Worm (Caenorhabditis elegans) whole organism, L3 larva: ENCODE measurements around the gene srn-1.

Experiments used
- R02D3.7 ChIP-seq: fragments of 150-350 bp; optimal IDR thresholded peaks from 2 replicates; lab custom pipeline; 2014; ENCODE audit warnings: missing biosample characterization, missing genetic modification characterization
- ZK546.5 ChIP-seq: sonication (generic microtip); optimal IDR thresholded peaks from 2 replicates; lab custom pipeline; 2017; ENCODE audit warnings: missing biosample characterization, missing genetic modification characterization
- aly-2 ChIP-seq: fragments of 150-350 bp; optimal IDR thresholded peaks from 2 replicates; lab custom pipeline; 2014; ENCODE audit warnings: missing biosample characterization, missing genetic modification characterization
- ama-1 ChIP-seq: fragments of 150-350 bp; optimal IDR thresholded peaks from 2 replicates; lab custom pipeline; 2018
- ceh-16 ChIP-seq: sonication (generic microtip); optimal IDR thresholded peaks from 2 replicates; lab custom pipeline; 2017; ENCODE audit warnings: missing biosample characterization, missing genetic modification characterization
- ceh-28 ChIP-seq: fragments of 150-350 bp; optimal IDR thresholded peaks from 2 replicates; lab custom pipeline; 2014; ENCODE audit warnings: missing biosample characterization, missing genetic modification reagents, missing genetic modification characterization
- ceh-82 ChIP-seq: fragments of 150-350 bp; optimal IDR thresholded peaks from 2 replicates; lab custom pipeline; 2014; ENCODE audit warnings: missing biosample characterization, missing genetic modification characterization
- ceh-9 ChIP-seq: sonication (generic microtip); optimal IDR thresholded peaks from 2 replicates; lab custom pipeline; 2018; ENCODE audit warnings: missing biosample characterization, missing genetic modification characterization
- daf-12 ChIP-seq: fragments of 150-350 bp; optimal IDR thresholded peaks from 2 replicates; lab custom pipeline; 2014; ENCODE audit warnings: missing biosample characterization, missing genetic modification reagents, missing genetic modification characterization
- egl-27 ChIP-seq: sonication (generic microtip); optimal IDR thresholded peaks from 4 replicates; lab custom pipeline; 2017; ENCODE audit warnings: missing biosample characterization, missing genetic modification reagents, missing genetic modification characterization
- egl-5 ChIP-seq: fragments of 150-350 bp; optimal IDR thresholded peaks from 2 replicates; lab custom pipeline; 2017; ENCODE audit warnings: missing biosample characterization, missing genetic modification reagents, missing genetic modification characterization, inconsistent platforms
- elt-1 ChIP-seq: fragments of 150-350 bp; optimal IDR thresholded peaks from 2 replicates; lab custom pipeline; 2014; ENCODE audit warnings: missing biosample characterization, missing genetic modification characterization
- elt-2 ChIP-seq: sonication (generic microtip); optimal IDR thresholded peaks from 2 replicates; lab custom pipeline; 2016; ENCODE audit warnings: missing genetic modification reagents, mild to moderate bottlenecking, missing genetic modification characterization, missing compliant biosample characterization
- elt-3 ChIP-seq, 3 experiments: fragments of 150-350 bp in 1 of 3; sonication (generic microtip) in 2 of 3; optimal IDR thresholded peaks; 2 replicates in 2 of 3; 4 replicates in 1 of 3; lab custom pipeline; 2014 to 2017; ENCODE audit warnings: missing biosample characterization in 3 of 3, missing genetic modification characterization in 3 of 3
- eor-1 ChIP-seq, 2 experiments: fragments of 150-350 bp; optimal IDR thresholded peaks; 2 replicates each; lab custom pipeline; 2014 to 2018; ENCODE audit warnings: missing biosample characterization in 2 of 2, missing genetic modification characterization in 2 of 2
- fkh-10 ChIP-seq: sonication (generic microtip); optimal IDR thresholded peaks from 2 replicates; lab custom pipeline; 2017; ENCODE audit warnings: missing biosample characterization, missing genetic modification reagents, missing genetic modification characterization
- fkh-2 ChIP-seq: fragments of 150-350 bp; optimal IDR thresholded peaks from 2 replicates; lab custom pipeline; 2014; ENCODE audit warnings: missing biosample characterization, missing genetic modification reagents, missing genetic modification characterization
- fos-1 ChIP-seq: fragments of 150-350 bp; optimal IDR thresholded peaks from 2 replicates; lab custom pipeline; 2014; ENCODE audit warnings: missing biosample characterization, missing genetic modification characterization
- hmg-11 ChIP-seq: sonication (generic microtip); optimal IDR thresholded peaks from 2 replicates; lab custom pipeline; 2016; ENCODE audit warnings: missing genetic modification characterization, missing compliant biosample characterization
- jun-1 ChIP-seq: fragments of 150-350 bp; optimal IDR thresholded peaks from 2 replicates; lab custom pipeline; 2014; ENCODE audit warnings: missing biosample characterization, missing genetic modification reagents, missing genetic modification characterization
- lin-15B ChIP-seq: fragments of 150-350 bp; optimal IDR thresholded peaks from 2 replicates; lab custom pipeline; 2014; ENCODE audit warnings: missing biosample characterization, missing genetic modification characterization
- lin-39 ChIP-seq: fragments of 150-350 bp; optimal IDR thresholded peaks from 2 replicates; lab custom pipeline; 2018; ENCODE audit warnings: missing biosample characterization, missing genetic modification reagents, missing genetic modification characterization
- lsy-12 ChIP-seq: sonication (generic microtip); optimal IDR thresholded peaks from 2 replicates; lab custom pipeline; 2016; ENCODE audit warnings: mild to moderate bottlenecking, missing genetic modification characterization, missing compliant biosample characterization
- mdl-1 ChIP-seq: fragments of 150-350 bp; optimal IDR thresholded peaks from 2 replicates; lab custom pipeline; 2014; ENCODE audit warnings: missing biosample characterization, missing genetic modification characterization
- mml-1 ChIP-seq: fragments of 150-350 bp; sonication (generic microtip); optimal IDR thresholded peaks from 3 replicates; lab custom pipeline; 2014; ENCODE audit warnings: missing biosample characterization, missing genetic modification characterization
- nfya-1 ChIP-seq: sonication (generic microtip); optimal IDR thresholded peaks from 2 replicates; lab custom pipeline; 2017; ENCODE audit warnings: missing genetic modification characterization, mild to moderate bottlenecking, missing compliant biosample characterization, antibody characterized with exemption, moderate library complexity; ENCODE audit not compliant: insufficient read depth
- nhr-11 ChIP-seq: fragments of 150-350 bp; optimal IDR thresholded peaks from 2 replicates; lab custom pipeline; 2014; ENCODE audit warnings: missing biosample characterization, missing genetic modification characterization
- nhr-12 ChIP-seq: fragments of 150-350 bp; optimal IDR thresholded peaks from 2 replicates; lab custom pipeline; 2014; ENCODE audit warnings: missing biosample characterization, missing genetic modification characterization
- nhr-23 ChIP-seq: fragments of 150-350 bp; optimal IDR thresholded peaks from 2 replicates; lab custom pipeline; 2014; ENCODE audit warnings: missing biosample characterization, missing genetic modification reagents, missing genetic modification characterization
- nhr-237 ChIP-seq: fragments of 150-350 bp; optimal IDR thresholded peaks from 2 replicates; lab custom pipeline; 2014; ENCODE audit warnings: missing biosample characterization, missing genetic modification characterization
- nhr-25 ChIP-seq: sonication (generic microtip); optimal IDR thresholded peaks from 2 replicates; lab custom pipeline; 2017; ENCODE audit warnings: missing biosample characterization, missing genetic modification characterization
- nhr-28 ChIP-seq: fragments of 150-350 bp; optimal IDR thresholded peaks from 2 replicates; lab custom pipeline; 2014; ENCODE audit warnings: missing biosample characterization, missing genetic modification characterization
- nhr-43 ChIP-seq: sonication (generic microtip); optimal IDR thresholded peaks from 2 replicates; lab custom pipeline; 2016; ENCODE audit warnings: mild to moderate bottlenecking, missing genetic modification characterization, missing compliant biosample characterization; ENCODE audit not compliant: poor library complexity, severe bottlenecking
- nhr-67 ChIP-seq: fragments of 150-350 bp; optimal IDR thresholded peaks from 2 replicates; lab custom pipeline; 2014; ENCODE audit warnings: missing biosample characterization, missing genetic modification characterization
- nhr-76 ChIP-seq: fragments of 150-350 bp; sonication (generic microtip); optimal IDR thresholded peaks from 5 replicates; lab custom pipeline; 2014; ENCODE audit warnings: missing biosample characterization, missing genetic modification characterization
- nhr-77 ChIP-seq: fragments of 150-350 bp; optimal IDR thresholded peaks from 2 replicates; lab custom pipeline; 2014; ENCODE audit warnings: missing biosample characterization, missing genetic modification characterization
- pha-4 ChIP-seq: fragments of 150-350 bp; optimal IDR thresholded peaks from 2 replicates; lab custom pipeline; 2014; ENCODE audit warnings: missing biosample characterization, missing genetic modification reagents, missing genetic modification characterization
- pqm-1 ChIP-seq: fragments of 150-350 bp; optimal IDR thresholded peaks from 2 replicates; lab custom pipeline; 2017; ENCODE audit warnings: missing biosample characterization, missing genetic modification characterization, inconsistent platforms
- sea-2 ChIP-seq: fragments of 150-350 bp; sonication (generic microtip); optimal IDR thresholded peaks from 4 replicates; lab custom pipeline; 2014; ENCODE audit warnings: missing biosample characterization, missing genetic modification reagents, missing genetic modification characterization
- skn-1 ChIP-seq: fragments of 150-350 bp; optimal IDR thresholded peaks from 2 replicates; lab custom pipeline; 2014; ENCODE audit warnings: missing biosample characterization, missing genetic modification characterization
- snpc-4 ChIP-seq: fragments of 150-350 bp; optimal IDR thresholded peaks from 2 replicates; lab custom pipeline; 2014; ENCODE audit warnings: missing biosample characterization, missing genetic modification characterization
- tbx-2 ChIP-seq: sonication (generic microtip); optimal IDR thresholded peaks from 2 replicates; lab custom pipeline; 2016; ENCODE audit warnings: mild to moderate bottlenecking, missing genetic modification characterization, missing compliant biosample characterization
- unc-39 ChIP-seq: sonication (generic microtip); optimal IDR thresholded peaks from 4 replicates; lab custom pipeline; 2017; ENCODE audit warnings: missing biosample characterization, missing genetic modification characterization
- unc-62 ChIP-seq: fragments of 150-350 bp; sonication (generic microtip); optimal IDR thresholded peaks from 4 replicates; lab custom pipeline; 2014; ENCODE audit warnings: missing biosample characterization, missing genetic modification reagents, missing genetic modification characterization
- zag-1 ChIP-seq: fragments of 150-350 bp; optimal IDR thresholded peaks from 2 replicates; lab custom pipeline; 2014; ENCODE audit warnings: missing biosample characterization, missing genetic modification characterization
- ztf-11 ChIP-seq: fragments of 150-350 bp; optimal IDR thresholded peaks from 2 replicates; lab custom pipeline; 2014; ENCODE audit warnings: missing biosample characterization, missing genetic modification characterization
- ztf-4 ChIP-seq: fragments of 150-350 bp; optimal IDR thresholded peaks from 2 replicates; lab custom pipeline; 2014; ENCODE audit warnings: missing biosample characterization, missing genetic modification characterization

The srn-1 gene

ce11 chrV:6267978-6268377 is 18.3 kb downstream of the srn-1 start:
- no peak for TF ChIP-seq nfya-1 (tag; lab: Kevin White, UChicago)
- no peak for TF ChIP-seq ama-1 (lab: Kevin White, UChicago)
- TF ChIP-seq mml-1 (tag; lab: Kevin White, UChicago) = no peak
- no peak for TF ChIP-seq lin-15B (tag; lab: Kevin White, UChicago)
- TF ChIP-seq snpc-4 (tag; lab: Kevin White, UChicago) = no peak
- TF ChIP-seq aly-2 (tag; lab: Kevin White, UChicago) = no peak
- no peak for TF ChIP-seq nhr-28
- no peak for TF ChIP-seq ztf-4 (tag; lab: Kevin White, UChicago)
- no peak for TF ChIP-seq ztf-11
- TF ChIP-seq nhr-12 (tag; lab: Kevin White, UChicago) = no peak
- no peak for TF ChIP-seq eor-1 (tag; optimal IDR thresholded peaks at IDR 0.05; lab: Kevin White, UChicago)
- TF ChIP-seq lsy-12 = no peak
- TF ChIP-seq R02D3.7 (tag; lab: Kevin White, UChicago) = no peak
- TF ChIP-seq fkh-2 (tag; lab: Kevin White, UChicago) = no peak
- TF ChIP-seq nhr-76 (tag; lab: Kevin White, UChicago) = no peak
- TF ChIP-seq egl-27 (tag; lab: Kevin White, UChicago) = no peak
- no peak for TF ChIP-seq zag-1 (tag; lab: Kevin White, UChicago)
- no peak for TF ChIP-seq lin-39

DNA sequence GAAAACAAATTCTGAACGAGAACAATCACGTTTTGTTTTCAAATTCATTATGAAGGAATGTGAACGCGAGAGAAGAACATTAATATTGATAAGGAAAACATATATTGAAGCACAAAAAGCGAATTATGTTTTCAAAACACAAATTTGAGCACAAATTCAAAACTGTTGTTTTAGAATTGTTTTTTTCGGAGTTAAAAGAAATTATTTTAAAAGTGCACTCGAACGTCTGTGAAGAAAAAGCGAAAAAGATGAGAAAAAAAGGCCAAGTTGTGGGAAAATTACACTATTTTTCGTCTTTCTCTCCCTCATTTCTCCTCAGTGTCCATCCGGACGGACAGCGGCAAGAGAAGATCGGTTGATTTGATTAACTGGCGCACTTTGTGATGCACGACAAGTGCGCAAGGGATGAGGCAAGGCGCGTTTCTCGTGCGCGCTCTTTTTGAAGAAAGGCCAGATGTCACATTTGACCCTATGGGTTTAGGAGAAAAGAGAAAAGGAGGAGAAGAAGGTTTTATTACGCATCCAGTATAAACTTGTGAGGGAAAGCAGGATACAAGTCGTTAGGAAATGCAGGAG is 18.9 kb downstream of the srn-1 start, which contains the start of gene mrck-1:
Gene mrck-1 (minus strand): TSS at position 51 of the 576 bp plus-strand sequence.
- peak; percentile 86 for TF ChIP-seq snpc-4 (tag; lab: Kevin White, UChicago)
- peak; percentile 84 for TF ChIP-seq lsy-12
- no peak for TF ChIP-seq nhr-67 (tag; lab: Kevin White, UChicago)
- peak; percentile 59 for TF ChIP-seq skn-1 (tag; lab: Kevin White, UChicago)
- peak; percentile 87 for TF ChIP-seq fkh-10 (GFP tag; lab: Kevin White, UChicago)
- TF ChIP-seq nhr-77 (tag; lab: Kevin White, UChicago) = no peak
- no peak for TF ChIP-seq ceh-9 (tag; lab: Kevin White, UChicago)
- no peak for TF ChIP-seq nhr-28
- TF ChIP-seq pqm-1 (tag; lab: Kevin White, UChicago) = no peak
- TF ChIP-seq fkh-2 (tag; lab: Kevin White, UChicago) = no peak
- peak; percentile 74 for TF ChIP-seq pha-4 (tag; lab: Kevin White, UChicago)
- no peak for TF ChIP-seq ztf-11
- TF ChIP-seq fos-1 (tag; lab: Kevin White, UChicago) = no peak
- TF ChIP-seq ama-1 (lab: Kevin White, UChicago) = no peak
- peak; percentile 91 for TF ChIP-seq nfya-1 (tag; lab: Kevin White, UChicago)
- peak; percentile 93 for TF ChIP-seq tbx-2
- peak; percentile 57 for TF ChIP-seq egl-27 (tag; lab: Kevin White, UChicago)
- peak; percentile 70 for TF ChIP-seq R02D3.7 (tag; lab: Kevin White, UChicago)
- TF ChIP-seq nhr-23 (tag; lab: Kevin White, UChicago) = peak; percentile 95
- peak; percentile 92 for TF ChIP-seq hmg-11
- TF ChIP-seq lin-39 = peak; percentile 98
- TF ChIP-seq ZK546.5 (tag; lab: Kevin White, UChicago) = peak; percentile 34
- peak; percentile 46 for TF ChIP-seq daf-12 (tag; lab: Kevin White, UChicago)
- TF ChIP-seq unc-62 (GFP tag; lab: Kevin White, UChicago) = peak; percentile 74
- TF ChIP-seq nhr-12 (tag; lab: Kevin White, UChicago) = no peak
- TF ChIP-seq lin-15B (tag; lab: Kevin White, UChicago) = peak; percentile 86
- peak; percentile 82 for TF ChIP-seq nhr-43 (tag; lab: Kevin White, UChicago)
- no peak for TF ChIP-seq nhr-76 (tag; lab: Kevin White, UChicago)
- TF ChIP-seq nhr-25 (tag; lab: Kevin White, UChicago) = peak; percentile 97
- TF ChIP-seq sea-2 (GFP tag; lab: Kevin White, UChicago) = no peak
- no peak for TF ChIP-seq unc-39 (tag; lab: Kevin White, UChicago)
- TF ChIP-seq nhr-11 (tag; lab: Kevin White, UChicago) = peak; percentile 86
- peak; percentile 57 for TF ChIP-seq elt-2 (tag; lab: Kevin White, UChicago)
- peak; percentile 68 for TF ChIP-seq elt-1 (tag; lab: Kevin White, UChicago)
- no peak for TF ChIP-seq elt-3 (tag; optimal IDR thresholded peaks at IDR 0.05; lab: Kevin White, UChicago)
- TF ChIP-seq ceh-28 (tag; lab: Kevin White, UChicago) = peak; percentile 80
- TF ChIP-seq ceh-16 (tag; lab: Kevin White, UChicago) = no peak
- peak; percentile 78 for TF ChIP-seq zag-1 (tag; lab: Kevin White, UChicago)
- no peak for TF ChIP-seq nhr-237
- TF ChIP-seq mdl-1 (tag; lab: Kevin White, UChicago) = no peak
- TF ChIP-seq mml-1 (tag; lab: Kevin White, UChicago) = no peak
- peak; percentile 86 for TF ChIP-seq jun-1 (tag; lab: Kevin White, UChicago)
- peak; percentile 87 for TF ChIP-seq egl-5 (tag; lab: Kevin White, UChicago)
- TF ChIP-seq ceh-82 = peak; percentile 50
- peak; percentile 82 for TF ChIP-seq ztf-4 (tag; lab: Kevin White, UChicago)
